Worm (Caenorhabditis elegans) whole organism, early embryonic: ENCODE measurements around the gene prp-19.

ENCODE experiments used
- aly-1 ChIP-seq: sonication (generic microtip); optimal IDR thresholded peaks from 2 replicates; lab custom pipeline; 2016; ENCODE audit warnings: missing genetic modification characterization, missing compliant biosample characterization
- ama-1 ChIP-seq: fragments of 150-350 bp; optimal IDR thresholded peaks from 2 replicates; lab custom pipeline; 2014
- ceh-13 ChIP-seq: fragments of 200-800 bp; sonication (Bioruptor generic); optimal IDR thresholded peaks from 2 replicates; lab custom pipeline; 2018; ENCODE audit warnings: mild to moderate bottlenecking, missing genetic modification characterization, missing compliant biosample characterization
- ceh-36 ChIP-seq: sonication (generic microtip); optimal IDR thresholded peaks from 2 replicates; lab custom pipeline; 2016; ENCODE audit warnings: missing genetic modification characterization, inconsistent platforms, missing compliant biosample characterization
- ets-7 ChIP-seq: sonication (generic microtip); optimal IDR thresholded peaks from 2 replicates; lab custom pipeline; 2016; ENCODE audit warnings: missing genotype, missing genetic modification characterization, missing compliant biosample characterization
- flt-1 ChIP-seq: fragments of 200-800 bp; sonication (Bioruptor generic); IDR thresholded peaks from 2 replicates; pipeline ENCODE4 v1.3.6; 2022; ENCODE audit warnings: missing genetic modification characterization, missing compliant biosample characterization
- hmbx-1 ChIP-seq: sonication (generic microtip); optimal IDR thresholded peaks from 2 replicates; lab custom pipeline; 2016; ENCODE audit warnings: mild to moderate bottlenecking, missing genetic modification characterization, missing compliant biosample characterization
- sea-1 ChIP-seq: fragments of 200-800 bp; sonication (Bioruptor generic); conservative IDR thresholded peaks from 2 replicates; pipeline ENCODE4 v1.3.6; 2022; ENCODE audit warnings: missing genetic modification characterization, missing compliant biosample characterization
- tbx-11 ChIP-seq: fragments of 200-800 bp; sonication (Bioruptor generic); IDR thresholded peaks from 2 replicates; pipeline ENCODE4 v1.3.6; 2022; ENCODE audit warnings: missing genetic modification characterization, missing compliant biosample characterization
- tbx-37 ChIP-seq: fragments of 200-800 bp; sonication (Bioruptor generic); conservative IDR thresholded peaks from 2 replicates; pipeline ENCODE4 v1.3.6; 2022; ENCODE audit warnings: missing genetic modification reagents, missing genetic modification characterization, missing compliant biosample characterization

ce11 chrIII:5185620-5186019, 13.8 kb upstream of the prp-19 start, which contains the start of gene pup-2:
- no peak for TF ChIP-seq hmbx-1 (tag; lab: Kevin White, UChicago)
- no peak for TF ChIP-seq aly-1
- no peak for TF ChIP-seq ama-1 (lab: Kevin White, UChicago)
- no peak for TF ChIP-seq ceh-36
- no peak for TF ChIP-seq tbx-11 (GFP tag; lab: Robert Waterston, UW)
- TF ChIP-seq ceh-13: no peak
- TF ChIP-seq flt-1 (GFP tag; lab: Robert Waterston, UW): no peak
- no peak for TF ChIP-seq sea-1
- no peak for TF ChIP-seq tbx-37 (GFP tag; lab: Robert Waterston, UW)
- TF ChIP-seq ets-7 (tag; lab: Kevin White, UChicago): no peak
